Worm (Caenorhabditis elegans) whole organism, young adult: ENCODE results near the gene T24F1.7.

Experiments used
- B0019.2 ChIP-seq: fragments of 200-800 bp; sonication (Bioruptor generic); conservative IDR thresholded peaks from 2 replicates; pipeline ENCODE4 v1.3.6; 2022; ENCODE audit warnings: missing genetic modification reagents, missing genetic modification characterization, missing compliant biosample characterization
- C06A6.2 ChIP-seq: fragments of 200-800 bp; sonication (Bioruptor generic); conservative IDR thresholded peaks from 2 replicates; pipeline ENCODE4 v1.3.6; 2022; ENCODE audit warnings: missing genetic modification characterization, missing compliant biosample characterization
- F39B2.1 ChIP-seq: fragments of 200-800 bp; sonication (Bioruptor generic); IDR thresholded peaks from 2 replicates; pipeline ENCODE4 v1.3.6; 2022; ENCODE audit warnings: missing genetic modification reagents, missing genetic modification characterization, missing compliant biosample characterization
- F49E8.2 ChIP-seq: sonication (generic microtip); optimal IDR thresholded peaks from 3 replicates; lab custom pipeline; 2017; ENCODE audit warnings: missing genetic modification characterization, mild to moderate bottlenecking, missing compliant biosample characterization, antibody characterized with exemption, moderate library complexity; ENCODE audit not compliant: insufficient read depth
- Y56A3A.18 ChIP-seq: fragments of 200-800 bp; sonication (Bioruptor generic); IDR thresholded peaks from 2 replicates; pipeline ENCODE4 v1.3.6; 2022; ENCODE audit warnings: missing genetic modification reagents, missing genetic modification characterization, missing compliant biosample characterization
- Y67H2A.10 ChIP-seq: fragments of 200-800 bp; sonication (Bioruptor generic); conservative IDR thresholded peaks from 2 replicates; pipeline ENCODE4 v1.3.6; 2022; ENCODE audit warnings: missing genetic modification reagents, missing genetic modification characterization, missing compliant biosample characterization
- Y95B8A.8 ChIP-seq: fragments of 200-800 bp; sonication (Bioruptor generic); IDR thresholded peaks from 2 replicates; pipeline ENCODE4 v1.3.6; 2022; ENCODE audit warnings: missing genetic modification reagents, missing genetic modification characterization, missing compliant biosample characterization
- aptf-3 ChIP-seq: fragments of 200-800 bp; sonication (Bioruptor generic); IDR thresholded peaks from 2 replicates; pipeline ENCODE4 v1.3.6; 2022; ENCODE audit warnings: missing genetic modification characterization, missing compliant biosample characterization
- attf-5 ChIP-seq: fragments of 200-800 bp; sonication (Bioruptor generic); optimal IDR thresholded peaks from 2 replicates; lab custom pipeline; 2018; ENCODE audit warnings: mild to moderate bottlenecking, missing genetic modification characterization, missing compliant biosample characterization
- efl-1 ChIP-seq: fragments of 150-350 bp; optimal IDR thresholded peaks from 2 replicates; lab custom pipeline; 2014; ENCODE audit warnings: missing biosample characterization, missing genetic modification reagents, missing genetic modification characterization
- him-1 ChIP-seq: sonication (generic microtip); optimal IDR thresholded peaks from 2 replicates; lab custom pipeline; 2016; ENCODE audit warnings: missing genotype, missing genetic modification reagents, missing genetic modification characterization, missing compliant biosample characterization
- nfya-1 ChIP-seq: sonication (generic microtip); optimal IDR thresholded peaks from 2 replicates; lab custom pipeline; 2017; ENCODE audit warnings: antibody characterized with exemption, missing compliant biosample characterization, missing genetic modification characterization, borderline replicate concordance; ENCODE audit not compliant: insufficient read depth
- snpc-1.3 ChIP-seq: sonication (generic microtip); optimal IDR thresholded peaks from 2 replicates; lab custom pipeline; 2017; ENCODE audit warnings: missing genetic modification characterization, mild to moderate bottlenecking, missing compliant biosample characterization, antibody characterized with exemption, moderate library complexity, missing genotype, missing genetic modification reagents; ENCODE audit not compliant: insufficient read depth
- tbx-9 ChIP-seq: sonication (generic microtip); optimal IDR thresholded peaks from 2 replicates; lab custom pipeline; 2016; ENCODE audit warnings: borderline replicate concordance, missing genetic modification characterization, inconsistent platforms, missing compliant biosample characterization

- TF ChIP-seq C06A6.2 (GFP tag; lab: Robert Waterston, UW) (no peak), Y67H2A.10 (GFP tag; lab: Robert Waterston, UW) (no peak), nfya-1 (tag; lab: Kevin White, UChicago) (no peak), tbx-9 (tag; lab: Kevin White, UChicago) (no peak), F39B2.1 (GFP tag; lab: Robert Waterston, UW) (no peak), Y95B8A.8 (GFP tag; lab: Robert Waterston, UW) (no peak), aptf-3 (GFP tag; lab: Robert Waterston, UW) (no peak), B0019.2 (no peak), him-1 (no peak), attf-5 (GFP tag; lab: Kevin White, UChicago) (no peak), F49E8.2 (tag; lab: Kevin White, UChicago) (no peak), efl-1 (no peak), Y56A3A.18 (GFP tag; lab: Robert Waterston, UW) (no peak), snpc-1.3 (no peak)
Measured at ce11 chrII:11319591-11319990, 7.3 kb downstream of the T24F1.7 start, which contains the start of gene nlp-51.
